Fruit fly (Drosophila melanogaster): ENCODE measurements around the gene Ent3.

Gene Ent3

DNA sequence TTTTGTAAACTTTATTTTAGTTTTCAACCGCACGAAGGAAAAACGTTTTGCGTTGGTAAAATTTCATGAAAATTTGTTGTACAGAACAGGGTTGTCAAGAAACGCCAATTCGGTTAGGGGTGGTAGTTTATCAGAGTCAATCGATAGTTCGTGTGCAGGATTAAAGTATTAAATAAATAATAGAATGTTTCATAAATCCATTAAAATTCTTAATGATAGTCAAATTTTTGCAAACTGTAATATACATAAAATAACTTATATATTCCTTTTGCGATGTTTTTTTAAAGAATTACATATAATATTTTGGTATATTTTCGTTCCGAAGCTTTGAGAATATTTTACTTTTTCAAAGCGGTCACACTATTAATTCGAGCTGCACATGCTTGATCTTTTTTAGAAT, 39.5 kb upstream of the Ent3 start, which contains the start of the genes Sf3a2 and CG42588:
Gene Sf3a2 (minus strand): TSS at position 113 of the 400 bp plus-strand sequence.
Gene CG42588 (plus strand): TSS at position 348 of the 400 bp plus-strand sequence.
- TF ChIP-seq rgr (GFP tag; optimal IDR thresholded peaks at IDR 0.05) (no peak), brk (GFP tag; optimal IDR thresholded peaks at IDR 0.05) (no peak), CrebA (GFP tag; optimal IDR thresholded peaks at IDR 0.05; ENCODE audit: borderline replicate concordance) (no peak), HLH106 (tag; optimal IDR thresholded peaks at IDR 0.05) (peak; percentile 75), Rel (GFP tag; optimal IDR thresholded peaks at IDR 0.05) (no peak), Rel (tag; optimal IDR thresholded peaks at IDR 0.05) (peak; percentile 31), sv (GFP tag; optimal IDR thresholded peaks at IDR 0.05) (peak; percentile 58), usp (GFP tag; optimal IDR thresholded peaks at IDR 0.05) (no peak), dsf (GFP tag; optimal IDR thresholded peaks at IDR 0.05; ENCODE audit: borderline replicate concordance) (peak; percentile 15), N (GFP tag; optimal IDR thresholded peaks at IDR 0.05) (no peak), Vsx2 (GFP tag; optimal IDR thresholded peaks at IDR 0.05; ENCODE audit: partially characterized antibody) (no peak), lola (GFP tag; optimal IDR thresholded peaks at IDR 0.05) (no peak), woc (GFP tag; optimal IDR thresholded peaks at IDR 0.05) (peak; percentile 52), fru (GFP tag; optimal IDR thresholded peaks at IDR 0.05) (no peak), Abd-B (GFP tag; optimal IDR thresholded peaks at IDR 0.05) (no peak), CG32264 (GFP tag; optimal IDR thresholded peaks at IDR 0.05) (no peak), foxo (GFP tag; optimal IDR thresholded peaks at IDR 0.05) (peak in 1 of 2 experiments; percentile 63), ey (GFP tag; optimal IDR thresholded peaks at IDR 0.05) (peak; percentile 38), tai (GFP tag; optimal IDR thresholded peaks at IDR 0.05) (no peak), br (GFP tag; optimal IDR thresholded peaks at IDR 0.05) (no peak), pan (optimal IDR thresholded peaks at IDR 0.05) (no peak), Dfd (GFP tag; optimal IDR thresholded peaks at IDR 0.05) (no peak), jim (GFP tag; optimal IDR thresholded peaks at IDR 0.05) (no peak), Hr83 (GFP tag; optimal IDR thresholded peaks at IDR 0.05; ENCODE audit: poor library complexity, severe bottlenecking) (peak; percentile 72), Myc (optimal IDR thresholded peaks at IDR 0.05) (no peak), GATAd (GFP tag; optimal IDR thresholded peaks at IDR 0.05) (peak; percentile 11), dmrt93B (GFP tag; optimal IDR thresholded peaks at IDR 0.05) (no peak), Mio (GFP tag; optimal IDR thresholded peaks at IDR 0.05) (no peak), h (GFP tag; optimal IDR thresholded peaks at IDR 0.05) (no peak), Dif (GFP tag; optimal IDR thresholded peaks at IDR 0.05; ENCODE audit: partially characterized antibody) (no peak), psq (GFP tag; optimal IDR thresholded peaks at IDR 0.05) (peak; percentile 56), dl (GFP tag; optimal IDR thresholded peaks at IDR 0.05; ENCODE audit: insufficient read depth in 1 of 2, partially characterized antibody in 2 of 2) (no peak), Sp1 (GFP tag; optimal IDR thresholded peaks at IDR 0.05) (no peak), Hnf4 (GFP tag; optimal IDR thresholded peaks at IDR 0.05) (no peak), CG9705 (GFP tag; optimal IDR thresholded peaks at IDR 0.05) (peak; percentile 29), sage (GFP tag; optimal IDR thresholded peaks at IDR 0.05) (no peak), OdsH (GFP tag; optimal IDR thresholded peaks at IDR 0.05) (peak; percentile 29), Jra (GFP tag; optimal IDR thresholded peaks at IDR 0.05) (no peak), Hr78 (GFP tag; optimal IDR thresholded peaks at IDR 0.05) (no peak)

- TF ChIP-seq Dif (GFP tag; optimal IDR thresholded peaks at IDR 0.05; ENCODE audit: partially characterized antibody) (peak; percentile 34), Jra (GFP tag; optimal IDR thresholded peaks at IDR 0.05) (no peak), dl (GFP tag; optimal IDR thresholded peaks at IDR 0.05; ENCODE audit: insufficient read depth in 1 of 2, partially characterized antibody in 2 of 2) (no peak)
Measured at dm6 chr3L:12814806-12815205, 38.6 kb upstream of the Ent3 start.

DNA sequence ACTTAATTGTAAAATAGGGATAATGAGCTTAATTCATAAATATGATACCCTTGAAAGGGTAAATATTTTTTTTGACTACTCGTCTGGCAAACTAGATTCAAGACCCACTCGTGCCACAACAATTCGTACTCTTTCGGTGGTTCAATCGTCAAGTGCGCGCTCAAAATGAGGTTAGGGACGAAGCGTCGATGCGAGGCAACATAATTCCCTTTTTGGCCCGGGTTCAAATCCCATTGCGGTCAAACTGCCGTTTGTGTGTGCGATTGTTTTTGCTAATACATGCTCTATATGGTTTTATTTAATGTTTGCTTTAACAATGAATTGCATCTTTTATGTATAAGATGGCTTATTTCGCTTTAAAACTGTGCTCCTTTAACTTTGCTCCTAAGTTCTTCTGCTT, 37.7 kb upstream of the Ent3 start:
- TF ChIP-seq HLH106 (tag; optimal IDR thresholded peaks at IDR 0.05) (no peak), lola (GFP tag; optimal IDR thresholded peaks at IDR 0.05) (no peak), OdsH (GFP tag; optimal IDR thresholded peaks at IDR 0.05) (no peak), woc (GFP tag; optimal IDR thresholded peaks at IDR 0.05) (no peak), Rel (GFP tag; optimal IDR thresholded peaks at IDR 0.05) (no peak), Rel (tag; optimal IDR thresholded peaks at IDR 0.05) (no peak), br (GFP tag; optimal IDR thresholded peaks at IDR 0.05) (no peak), Hr83 (GFP tag; optimal IDR thresholded peaks at IDR 0.05; ENCODE audit: poor library complexity, severe bottlenecking) (no peak), sage (GFP tag; optimal IDR thresholded peaks at IDR 0.05) (no peak), jim (GFP tag; optimal IDR thresholded peaks at IDR 0.05) (no peak), Myc (optimal IDR thresholded peaks at IDR 0.05) (no peak), Mio (GFP tag; optimal IDR thresholded peaks at IDR 0.05) (no peak), rgr (GFP tag; optimal IDR thresholded peaks at IDR 0.05) (no peak), CG32264 (GFP tag; optimal IDR thresholded peaks at IDR 0.05) (no peak)
